Fruit fly (Drosophila melanogaster) whole organism, embryonic: ENCODE results near the gene CG6693.
A peak's percentile ranks its signal among the peaks of the same experiment; 100 is the strongest.

Experiments used
- Atf-2 ChIP-seq: fragments of 200-800 bp; sonication (Bioruptor generic); optimal IDR thresholded peaks from 2 replicates; lab custom pipeline; 2016; ENCODE audit warnings: missing biosample characterization, missing genetic modification characterization
- B-H1 ChIP-seq: fragments of 200-800 bp; sonication (Bioruptor generic); IDR thresholded peaks from 3 replicates; pipeline ENCODE4 v1.3.6; 2022; ENCODE audit warnings: missing biosample characterization, missing genetic modification characterization
- CG10321 ChIP-seq: fragments of 200-800 bp; sonication (Bioruptor generic); IDR thresholded peaks from 2 replicates; pipeline ENCODE4 v1.3.6; 2022; ENCODE audit warnings: missing biosample characterization, missing genetic modification characterization
- CG10654 ChIP-seq: fragments of 200-800 bp; sonication (Bioruptor generic); optimal IDR thresholded peaks from 2 replicates; lab custom pipeline; 2016; ENCODE audit warnings: missing biosample characterization, missing genetic modification characterization
- CG10959 ChIP-seq: fragments of 200-800 bp; sonication (Bioruptor generic); IDR thresholded peaks from 2 replicates; pipeline ENCODE4 v1.3.6; 2022; ENCODE audit warnings: missing biosample characterization, missing genetic modification characterization
- CG11247 ChIP-seq: fragments of 200-800 bp; sonication (Bioruptor generic); IDR thresholded peaks from 2 replicates; pipeline ENCODE4 v1.3.6; 2022; ENCODE audit warnings: missing biosample characterization, missing genetic modification characterization
- CG12071 ChIP-seq: fragments of 200-800 bp; sonication (Bioruptor generic); optimal IDR thresholded peaks from 3 replicates; lab custom pipeline; 2018; ENCODE audit warnings: missing biosample characterization, mild to moderate bottlenecking, missing genetic modification characterization
- CG12155 ChIP-seq: fragments of 200-800 bp; sonication (Bioruptor generic); optimal IDR thresholded peaks from 3 replicates; lab custom pipeline; 2016; ENCODE audit warnings: missing biosample characterization, missing genetic modification characterization
- CG12744 ChIP-seq: fragments of 200-800 bp; sonication (Bioruptor generic); optimal IDR thresholded peaks from 2 replicates; lab custom pipeline; 2016; ENCODE audit warnings: missing biosample characterization, missing genetic modification characterization
- CG12769 ChIP-seq: fragments of 200-800 bp; sonication (Bioruptor generic); optimal IDR thresholded peaks from 2 replicates; lab custom pipeline; 2019; ENCODE audit warnings: missing biosample characterization, mild to moderate bottlenecking, missing genetic modification characterization, moderate library complexity
- CG15269 ChIP-seq: fragments of 200-800 bp; sonication (Bioruptor generic); optimal IDR thresholded peaks from 2 replicates; lab custom pipeline; 2018; ENCODE audit warnings: missing biosample characterization, mild to moderate bottlenecking, missing genetic modification characterization, moderate library complexity
- CG16779 ChIP-seq: fragments of 200-800 bp; sonication (Bioruptor generic); IDR thresholded peaks from 2 replicates; pipeline ENCODE4 v1.3.6; 2022; ENCODE audit warnings: missing biosample characterization, missing genetic modification characterization
- CG16863 ChIP-seq: fragments of 200-800 bp; sonication (Bioruptor generic); optimal IDR thresholded peaks from 3 replicates; lab custom pipeline; 2016; ENCODE audit warnings: missing biosample characterization, missing genetic modification characterization
- CG17328 ChIP-seq: fragments of 200-800 bp; sonication (Bioruptor generic); IDR thresholded peaks from 2 replicates; pipeline ENCODE4 v1.3.6; 2022; ENCODE audit warnings: missing biosample characterization, missing genetic modification characterization
- CG17361 ChIP-seq: fragments of 200-800 bp; sonication (Bioruptor generic); IDR thresholded peaks from 3 replicates; pipeline ENCODE4 v1.3.6; 2022; ENCODE audit warnings: missing biosample characterization, missing genetic modification characterization
- CG17385 ChIP-seq: fragments of 200-800 bp; sonication (Bioruptor generic); optimal IDR thresholded peaks from 3 replicates; lab custom pipeline; 2018; ENCODE audit warnings: missing biosample characterization, mild to moderate bottlenecking, missing genetic modification characterization
- CG17568 ChIP-seq: fragments of 200-800 bp; sonication (Bioruptor generic); optimal IDR thresholded peaks from 2 replicates; lab custom pipeline; 2018; ENCODE audit warnings: missing biosample characterization, mild to moderate bottlenecking, missing genetic modification characterization, moderate library complexity
- CG3281 ChIP-seq: fragments of 200-800 bp; sonication (Bioruptor generic); optimal IDR thresholded peaks from 3 replicates; lab custom pipeline; 2017; ENCODE audit warnings: missing biosample characterization, mild to moderate bottlenecking, missing genetic modification characterization
- CG34376 ChIP-seq: fragments of 200-800 bp; sonication (Bioruptor generic); optimal IDR thresholded peaks from 2 replicates; lab custom pipeline; 2018; ENCODE audit warnings: missing biosample characterization, mild to moderate bottlenecking, missing genetic modification characterization
- CG42726 ChIP-seq: fragments of 200-800 bp; sonication (Bioruptor generic); IDR thresholded peaks from 2 replicates; pipeline ENCODE4 v1.3.6; 2022; ENCODE audit warnings: missing biosample characterization, missing genetic modification characterization; ENCODE audit not compliant: partially characterized antibody
- CG7372 ChIP-seq: fragments of 200-800 bp; sonication (Bioruptor generic); IDR thresholded peaks from 2 replicates; pipeline ENCODE4 v1.3.6; 2022; ENCODE audit warnings: missing biosample characterization, missing genetic modification characterization
- CG7839 ChIP-seq: fragments of 200-800 bp; sonication (Bioruptor generic); optimal IDR thresholded peaks from 3 replicates; lab custom pipeline; 2018; ENCODE audit warnings: missing biosample characterization, mild to moderate bottlenecking, missing genetic modification characterization, moderate library complexity
- Chrac-16 ChIP-seq: fragments of 200-800 bp; sonication (Bioruptor generic); optimal IDR thresholded peaks from 3 replicates; lab custom pipeline; 2016; ENCODE audit warnings: missing biosample characterization, missing genetic modification characterization
- D ChIP-seq, 2 experiments: fragments of 200-800 bp in 1 of 2; fragments of >200 bp in 1 of 2; sonication (Bioruptor generic) in 1 of 2; optimal IDR thresholded peaks; 2 replicates in 1 of 2; 3 replicates in 1 of 2; lab custom pipeline; 2017; ENCODE audit warnings: mild to moderate bottlenecking in 1 of 2, missing biosample characterization in 1 of 2, missing genetic modification characterization in 1 of 2, missing genetic modification reagents in 1 of 2
- D19B ChIP-seq: fragments of 200-800 bp; sonication (Bioruptor generic); optimal IDR thresholded peaks from 2 replicates; lab custom pipeline; 2017; ENCODE audit warnings: missing biosample characterization, mild to moderate bottlenecking, missing genetic modification characterization
- Dbx ChIP-seq: fragments of 200-800 bp; sonication (Bioruptor generic); IDR thresholded peaks from 3 replicates; pipeline ENCODE4 v1.3.6; 2022; ENCODE audit warnings: missing biosample characterization, missing genetic modification characterization
- H2.0 ChIP-seq: fragments of 200-800 bp; sonication (Bioruptor generic); IDR thresholded peaks from 2 replicates; pipeline ENCODE4 v1.3.6; 2022; ENCODE audit warnings: missing biosample characterization, missing genetic modification characterization
- Hr39 ChIP-seq: fragments of >200 bp; optimal IDR thresholded peaks from 2 replicates; lab custom pipeline; 2017
- Lim3 ChIP-seq: fragments of 200-800 bp; sonication (Bioruptor generic); IDR thresholded peaks from 2 replicates; pipeline ENCODE4 v1.3.6; 2022; ENCODE audit warnings: missing biosample characterization, missing genetic modification characterization
- MBD-R2 ChIP-seq: fragments of 200-800 bp; sonication (Bioruptor generic); IDR thresholded peaks from 2 replicates; pipeline ENCODE4 v1.3.6; 2022; ENCODE audit warnings: missing biosample characterization, missing genetic modification characterization
- NC2α ChIP-seq: fragments of 200-800 bp; sonication (Bioruptor generic); optimal IDR thresholded peaks from 2 replicates; lab custom pipeline; 2016; ENCODE audit warnings: missing biosample characterization, missing genetic modification characterization
- Optix ChIP-seq: fragments of 200-800 bp; sonication (Bioruptor generic); IDR thresholded peaks from 3 replicates; pipeline ENCODE4 v1.3.6; 2022; ENCODE audit warnings: missing biosample characterization, missing genetic modification characterization
- TFAM ChIP-seq: fragments of 200-800 bp; sonication (Bioruptor generic); optimal IDR thresholded peaks from 2 replicates; lab custom pipeline; 2017; ENCODE audit warnings: missing biosample characterization, missing genetic modification characterization, inconsistent platforms
- Taf1 ChIP-seq: fragments of 200-800 bp; sonication (Bioruptor generic); IDR thresholded peaks from 2 replicates; pipeline ENCODE4 v1.3.6; 2022; ENCODE audit warnings: missing biosample characterization, missing genetic modification characterization
- az2 ChIP-seq: fragments of 200-800 bp; sonication (Bioruptor generic); optimal IDR thresholded peaks from 3 replicates; lab custom pipeline; 2016; ENCODE audit warnings: missing biosample characterization, missing genetic modification characterization
- chinmo ChIP-seq: fragments of 200-800 bp; sonication (Bioruptor generic); IDR thresholded peaks from 4 replicates; pipeline ENCODE4 v1.3.6; 2022; ENCODE audit warnings: missing biosample characterization, missing genetic modification characterization; ENCODE audit not compliant: partially characterized antibody
- ci ChIP-seq: fragments of 200-800 bp; sonication (Bioruptor generic); IDR thresholded peaks from 3 replicates; pipeline ENCODE4 v1.3.6; 2022; ENCODE audit warnings: missing biosample characterization, missing genetic modification characterization
- crol ChIP-seq: fragments of 200-800 bp; sonication (Bioruptor generic); IDR thresholded peaks from 2 replicates; pipeline ENCODE4 v1.3.6; 2022; ENCODE audit warnings: missing biosample characterization, missing genetic modification characterization
- dm ChIP-seq: fragments of 200-800 bp; sonication (Bioruptor generic); optimal IDR thresholded peaks from 3 replicates; lab custom pipeline; 2016; ENCODE audit warnings: missing biosample characterization, missing genetic modification characterization
- exex ChIP-seq: fragments of 200-800 bp; sonication (Bioruptor generic); optimal IDR thresholded peaks from 4 replicates; lab custom pipeline; 2018; ENCODE audit warnings: missing biosample characterization, mild to moderate bottlenecking, missing genetic modification characterization, moderate library complexity
- gsb-n ChIP-seq: fragments of 200-800 bp; sonication (Bioruptor generic); optimal IDR thresholded peaks from 3 replicates; lab custom pipeline; 2018; ENCODE audit warnings: missing biosample characterization, mild to moderate bottlenecking, missing genetic modification characterization
- jumu ChIP-seq: fragments of 200-800 bp; sonication (Bioruptor generic); optimal IDR thresholded peaks from 3 replicates; lab custom pipeline; 2016; ENCODE audit warnings: missing biosample characterization, missing genetic modification characterization
- ken ChIP-seq: fragments of 200-800 bp; sonication (Bioruptor generic); IDR thresholded peaks from 3 replicates; pipeline ENCODE4 v1.3.6; 2022; ENCODE audit warnings: missing biosample characterization, missing genetic modification characterization
- lilli ChIP-seq: fragments of 200-800 bp; sonication (Bioruptor generic); optimal IDR thresholded peaks from 3 replicates; lab custom pipeline; 2016; ENCODE audit warnings: missing biosample characterization, missing genetic modification characterization
- pzg ChIP-seq: fragments of 200-800 bp; sonication (Bioruptor generic); optimal IDR thresholded peaks from 3 replicates; lab custom pipeline; 2018; ENCODE audit warnings: missing biosample characterization, mild to moderate bottlenecking, missing genetic modification characterization, moderate library complexity
- scrt ChIP-seq: fragments of 200-800 bp; sonication (Bioruptor generic); optimal IDR thresholded peaks from 2 replicates; lab custom pipeline; 2018; ENCODE audit warnings: missing biosample characterization, mild to moderate bottlenecking, missing genetic modification characterization, moderate library complexity
- tio ChIP-seq: fragments of 200-800 bp; sonication (Bioruptor generic); optimal IDR thresholded peaks from 2 replicates; lab custom pipeline; 2017; ENCODE audit warnings: missing biosample characterization, missing genetic modification characterization, inconsistent platforms
- tll ChIP-seq, 2 experiments: fragments of 200-800 bp in 1 of 2; fragments of >200 bp in 1 of 2; sonication (Bioruptor generic) in 1 of 2; optimal IDR thresholded peaks; 2 replicates each; lab custom pipeline; 2017 to 2019; ENCODE audit warnings: missing biosample characterization in 2 of 2, missing genetic modification characterization in 2 of 2, mild to moderate bottlenecking in 1 of 2, moderate library complexity in 1 of 2
- yki ChIP-seq: fragments of >200 bp; optimal IDR thresholded peaks from 3 replicates; lab custom pipeline; 2018
- z ChIP-seq: fragments of 200-800 bp; sonication (Bioruptor generic); IDR thresholded peaks from 3 replicates; pipeline ENCODE4 v1.3.6; 2022; ENCODE audit warnings: missing biosample characterization, missing genetic modification characterization

Gene CG6693

DNA sequence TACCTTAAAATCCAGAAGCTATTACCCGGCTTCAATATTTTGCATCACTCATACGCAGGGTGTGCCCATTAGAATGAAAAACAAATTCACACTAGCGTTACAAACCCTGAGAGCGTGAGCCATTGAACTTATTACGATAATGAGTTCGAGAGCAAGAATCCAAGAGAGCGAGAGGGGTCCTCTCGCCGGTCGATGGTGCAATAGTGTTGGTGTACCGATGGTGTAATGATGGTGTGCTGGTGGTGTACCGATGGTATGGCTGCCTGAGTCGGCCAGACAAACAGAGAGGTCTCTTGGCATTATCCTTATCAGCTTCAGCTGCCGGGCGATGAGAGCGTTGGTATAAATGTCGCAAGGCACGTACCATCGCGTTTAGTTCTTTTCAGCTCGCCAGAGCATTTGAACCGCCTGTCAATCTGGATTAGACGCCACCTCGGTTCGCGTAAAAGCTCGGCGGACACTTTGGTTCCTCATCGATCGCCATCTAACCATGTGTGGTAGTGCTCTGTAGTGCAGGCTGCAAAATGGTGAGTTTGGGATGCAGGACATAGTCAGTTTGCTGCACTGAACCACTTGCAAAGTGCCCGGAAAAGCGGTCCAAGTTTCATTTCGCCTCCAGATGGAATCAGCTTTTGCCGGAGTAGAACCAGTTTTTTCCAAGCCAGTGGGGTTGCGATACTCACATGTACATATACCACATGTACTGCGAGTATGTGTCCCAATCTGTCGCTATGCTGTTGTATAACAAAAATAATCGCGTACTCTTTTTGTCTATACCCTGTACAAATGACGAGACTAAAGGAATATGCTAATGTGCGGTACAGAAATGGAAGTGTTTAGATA, 21.2 kb downstream of the CG6693 start (continued):
- TF ChIP-seq tll (GFP tag; optimal IDR thresholded peaks at IDR 0.05; lab: Kevin White, UChicago) (no peak), CG12071 (peak; percentile 2), D (optimal IDR thresholded peaks at IDR 0.05; lab: Kevin White, UChicago) (no peak), D (GFP tag; optimal IDR thresholded peaks at IDR 0.05; lab: Kevin White, UChicago) (no peak), Atf-2 (GFP tag; lab: Kevin White, UChicago) (no peak), CG17385 (peak; percentile 41), TFAM (no peak), B-H1 (GFP tag; lab: Robert Waterston, UW) (no peak), CG10321 (GFP tag; lab: Robert Waterston, UW) (no peak), yki (no peak), gsb-n (no peak), CG42726 (GFP tag; lab: Robert Waterston, UW) (no peak), H2.0 (no peak), CG3281 (no peak), CG10654 (no peak), CG17568 (GFP tag; lab: Kevin White, UChicago) (no peak), MBD-R2 (GFP tag; lab: Robert Waterston, UW) (no peak), dm (GFP tag; lab: Kevin White, UChicago) (no peak), CG17328 (no peak), CG12769 (tag; lab: Kevin White, UChicago) (no peak), chinmo (0 out of 4 replicates have a peak, but pooled peaks have one; percentile 34), pzg (GFP tag; lab: Kevin White, UChicago) (no peak), scrt (GFP tag; lab: Kevin White, UChicago) (no peak), ci (GFP tag; lab: Robert Waterston, UW) (no peak), CG16779 (GFP tag; lab: Robert Waterston, UW) (no peak), NC2α (GFP tag; lab: Kevin White, UChicago) (no peak), CG11247 (0 out of 2 replicates have a peak, but pooled peaks have one; percentile 23), crol (GFP tag; lab: Robert Waterston, UW) (no peak), Dbx (GFP tag; lab: Robert Waterston, UW) (no peak), Taf1 (GFP tag; lab: Robert Waterston, UW) (no peak), CG7372 (GFP tag; lab: Robert Waterston, UW) (peak; percentile 42; the same call in 1 of the 2 replicates), CG12744 (GFP tag; lab: Kevin White, UChicago) (no peak), CG17361 (0 out of 3 replicates have a peak, but pooled peaks have one; percentile 46), Optix (GFP tag; lab: Robert Waterston, UW) (no peak), exex (tag; lab: Kevin White, UChicago) (no peak), Lim3 (GFP tag; lab: Robert Waterston, UW) (no peak), CG16863 (GFP tag; lab: Kevin White, UChicago) (no peak), CG12155 (no peak), jumu (GFP tag; lab: Kevin White, UChicago) (no peak), CG7839 (tag; lab: Kevin White, UChicago) (no peak), ken (no peak), lilli (GFP tag; lab: Kevin White, UChicago) (no peak), Hr39 (no peak), CG15269 (tag; lab: Kevin White, UChicago) (no peak), CG34376 (peak; percentile 63), CG10959 (no peak), tio (GFP tag; lab: Kevin White, UChicago) (no peak), D19B (GFP tag; lab: Kevin White, UChicago) (no peak), Chrac-16 (GFP tag; lab: Kevin White, UChicago) (no peak), z (GFP tag; lab: Robert Waterston, UW) (no peak), az2 (GFP tag; lab: Kevin White, UChicago) (no peak)
